Worm (Caenorhabditis elegans) whole organism, L4 larva: ENCODE data around the gene irld-63.

Experiments used
- Y48G9A.11 ChIP-seq: fragments of 200-800 bp; sonication (Bioruptor generic); IDR thresholded peaks from 2 replicates; pipeline ENCODE4 v1.3.6; 2022; ENCODE audit warnings: missing genetic modification reagents, missing genetic modification characterization, missing compliant biosample characterization
- daf-12 ChIP-seq: fragments of 150-350 bp; optimal IDR thresholded peaks from 2 replicates; lab custom pipeline; 2014; ENCODE audit warnings: missing biosample characterization, missing genetic modification reagents, missing genetic modification characterization
- egl-27 ChIP-seq: sonication (generic microtip); optimal IDR thresholded peaks from 3 replicates; lab custom pipeline; 2017; ENCODE audit warnings: missing biosample characterization, missing genetic modification reagents, missing genetic modification characterization
- lir-3 ChIP-seq: sonication (generic microtip); optimal IDR thresholded peaks from 2 replicates; lab custom pipeline; 2016; ENCODE audit warnings: mild to moderate bottlenecking, missing genetic modification characterization, missing compliant biosample characterization
- nhr-28 ChIP-seq: fragments of 150-350 bp; optimal IDR thresholded peaks from 2 replicates; lab custom pipeline; 2014; ENCODE audit warnings: missing biosample characterization, missing genetic modification characterization
- nhr-48 ChIP-seq: sonication (generic microtip); optimal IDR thresholded peaks from 2 replicates; lab custom pipeline; 2016; ENCODE audit warnings: mild to moderate bottlenecking, missing genetic modification characterization, missing compliant biosample characterization
- pha-4 ChIP-seq, 2 experiments: fragments of 150-350 bp in 1 of 2; fragments of 200-800 bp in 1 of 2; sonication (Bioruptor generic) in 1 of 2; IDR thresholded peaks in 1 of 2; optimal IDR thresholded peaks in 1 of 2; 2 replicates each; pipeline versions ENCODE4 v1.3.6 to Lab custom; 2014 to 2022; ENCODE audit warnings: missing genetic modification characterization in 2 of 2, missing genetic modification reagents in 2 of 2, missing biosample characterization in 1 of 2, missing compliant biosample characterization in 1 of 2
- spr-1 ChIP-seq: sonication (generic microtip); optimal IDR thresholded peaks from 2 replicates; lab custom pipeline; 2016; ENCODE audit warnings: mild to moderate bottlenecking, missing genetic modification characterization, missing compliant biosample characterization

- TF ChIP-seq spr-1 (tag; lab: Kevin White, UChicago) (no peak), Y48G9A.11 (no peak), egl-27 (tag; lab: Kevin White, UChicago) (no peak), nhr-28 (no peak), daf-12 (tag; lab: Kevin White, UChicago) (no peak), nhr-48 (tag; lab: Kevin White, UChicago) (no peak), lir-3 (tag; lab: Kevin White, UChicago) (no peak), pha-4 (GFP tag; IDR thresholded peaks at IDR 0.05; lab: Robert Waterston, UW) (no peak), pha-4 (tag; optimal IDR thresholded peaks at IDR 0.05; lab: Kevin White, UChicago) (no peak)
Observed at ce11 chrII:2937852-2938251, 7.3 kb downstream of the irld-63 start, which contains the start of gene irld-65.
